Worm (Caenorhabditis elegans) whole organism, L4/young adult: ENCODE measurements around the gene Y102A11A.1.
"Not testable (repeated sequence)": the region's sequence is repeated elsewhere in the genome, so short reads cannot be mapped to it uniquely, and the experiment has no call there.

Experiments used
- W03F9.2 ChIP-seq: fragments of 150-350 bp; optimal IDR thresholded peaks from 2 replicates; lab custom pipeline; 2014; ENCODE audit warnings: missing biosample characterization, missing genetic modification characterization
- dao-5 ChIP-seq: sonication (generic microtip); optimal IDR thresholded peaks from 2 replicates; lab custom pipeline; 2016; ENCODE audit warnings: missing genotype, missing genetic modification characterization, moderate library complexity, missing compliant biosample characterization
- him-1 ChIP-seq: sonication (generic microtip); optimal IDR thresholded peaks from 2 replicates; lab custom pipeline; 2016; ENCODE audit warnings: missing genotype, missing genetic modification reagents, missing genetic modification characterization, missing compliant biosample characterization

The Y102A11A.1 gene

DNA sequence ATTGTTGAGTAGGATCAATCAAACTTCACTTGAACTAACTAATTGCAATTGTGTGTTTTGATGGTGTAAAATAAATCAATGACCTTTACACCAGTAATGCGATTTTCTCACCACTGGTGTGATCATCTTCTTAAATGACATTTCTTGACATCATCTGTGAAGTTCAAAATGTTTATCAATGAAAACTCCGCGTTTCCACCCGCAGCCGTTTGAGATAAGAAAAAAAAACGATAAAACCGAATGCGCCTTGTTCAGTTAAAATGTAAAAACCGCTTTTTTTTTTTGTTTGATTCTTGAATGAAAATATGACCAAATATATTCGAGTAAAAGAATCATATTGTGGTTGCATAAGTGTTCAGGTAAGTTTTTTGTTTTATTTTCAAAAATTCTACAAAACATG is at the start of gene Y102A11A.1:
Gene Y102A11A.1 (plus strand): TSS at position 223 of the 400 bp plus-strand sequence.
- TF ChIP-seq W03F9.2 (tag; lab: Kevin White, UChicago) = no peak
- TF ChIP-seq dao-5 = no peak
- TF ChIP-seq him-1 (tag; lab: Kevin White, UChicago) = no peak

- TF ChIP-seq him-1 (tag; lab: Kevin White, UChicago) (no peak), dao-5 (no peak), W03F9.2 (tag; lab: Kevin White, UChicago) (no peak)
These were observed 39.0 kb upstream of the Y102A11A.1 start, which contains the start of gene Y102A11A.9 for ce11 chrX:2012491-2013201. Gene Y102A11A.9 (plus strand): TSS chrX:2013151.

- TF ChIP-seq dao-5 = no peak
- TF ChIP-seq him-1 (tag; lab: Kevin White, UChicago) = no peak
- TF ChIP-seq W03F9.2 (tag; lab: Kevin White, UChicago) = no peak
These were observed 37.7 kb upstream of the Y102A11A.1 start for ce11 chrX:2013912-2014311.

DNA sequence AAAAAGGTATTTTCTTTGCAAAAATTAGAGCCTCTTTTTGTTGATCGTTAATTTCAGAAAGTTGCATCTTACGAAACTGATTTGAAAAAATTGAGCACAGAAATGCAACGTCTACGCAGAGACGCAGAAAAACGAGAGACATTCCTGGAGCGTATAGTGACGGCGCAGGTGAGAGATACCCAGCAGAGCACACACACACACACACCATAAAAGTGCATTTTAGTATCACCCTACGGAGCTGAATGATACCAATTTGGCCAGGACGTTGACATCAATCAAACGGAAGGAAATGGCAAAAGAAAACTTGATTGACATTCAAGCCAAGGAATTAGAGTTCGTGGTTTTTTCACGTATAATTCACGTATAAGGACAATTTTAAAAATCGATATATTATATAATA is 37.1 kb upstream of the Y102A11A.1 start:
- TF ChIP-seq W03F9.2 (tag; lab: Kevin White, UChicago) (no peak), him-1 (tag; lab: Kevin White, UChicago) (no peak), dao-5 (no peak)

- no peak for TF ChIP-seq dao-5
- no peak for TF ChIP-seq him-1 (tag; lab: Kevin White, UChicago)
- no peak for TF ChIP-seq W03F9.2 (tag; lab: Kevin White, UChicago)
These were observed 33.4 kb upstream of the Y102A11A.1 start for ce11 chrX:2018211-2018610.

DNA sequence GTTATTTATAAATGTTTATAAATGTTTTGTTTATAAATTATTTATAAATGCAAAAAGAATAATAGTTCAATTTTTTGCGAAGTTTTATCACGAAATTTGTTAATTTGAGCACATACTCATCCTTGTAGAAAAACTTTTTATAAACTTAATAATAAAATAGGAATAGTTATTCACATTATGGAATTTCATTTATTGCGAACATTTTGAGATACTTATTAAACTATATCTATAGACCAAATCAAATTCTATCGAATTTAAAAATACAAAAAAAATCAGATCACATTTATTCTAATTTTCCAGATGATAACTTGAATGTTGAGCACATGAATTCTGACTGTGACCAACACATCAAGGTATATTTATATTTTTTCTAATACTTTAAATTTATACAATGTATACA is 32.8 kb upstream of the Y102A11A.1 start, which contains the start of gene Y102A11A.3:
Gene Y102A11A.3 (plus strand): TSS at position 301 of the 400 bp plus-strand sequence.
- TF ChIP-seq W03F9.2 (tag; lab: Kevin White, UChicago) = no peak
- no peak for TF ChIP-seq him-1 (tag; lab: Kevin White, UChicago)
- no peak for TF ChIP-seq dao-5

DNA sequence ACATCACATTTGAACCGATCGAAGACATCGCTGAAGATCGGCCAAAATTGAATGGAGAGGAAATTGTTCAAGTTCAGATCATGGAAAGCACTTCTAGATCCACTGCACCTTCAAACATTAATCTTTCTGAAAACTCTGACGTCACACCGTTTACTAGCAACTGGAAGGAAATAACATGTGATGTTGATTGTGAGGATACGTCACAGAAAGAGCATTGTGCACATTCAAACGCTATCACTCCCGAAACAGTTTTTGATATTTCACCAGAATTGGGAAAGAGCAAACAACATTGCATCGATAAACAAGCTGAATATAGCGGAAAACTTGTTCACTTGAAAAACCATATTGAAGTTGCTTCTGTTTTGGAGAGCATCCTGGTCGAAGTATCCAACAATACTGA is 30.1 kb upstream of the Y102A11A.1 start:
- TF ChIP-seq him-1 (tag; lab: Kevin White, UChicago) = no peak
- TF ChIP-seq W03F9.2 (tag; lab: Kevin White, UChicago) = no peak
- TF ChIP-seq dao-5 = no peak

DNA sequence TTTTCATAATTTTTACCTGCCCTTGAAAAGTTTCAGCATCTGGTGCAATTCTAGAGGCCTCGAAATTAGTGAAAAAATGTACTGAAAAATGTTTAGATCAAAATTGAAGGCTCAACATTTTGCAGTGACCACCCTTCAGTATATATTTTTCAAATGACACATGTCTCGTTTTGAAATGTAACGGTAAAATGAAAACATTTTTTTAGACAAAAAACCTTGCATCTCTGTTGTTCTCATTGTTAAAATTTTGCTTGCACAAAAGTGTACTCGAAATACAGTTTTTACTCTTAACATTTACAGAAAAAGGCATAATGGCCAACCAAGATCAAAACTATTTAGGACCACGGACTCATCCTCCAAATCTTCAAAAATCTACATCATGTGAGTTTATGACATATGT is 25.3 kb upstream of the Y102A11A.1 start, which contains the start of gene Y102A11A.2:
Gene Y102A11A.2 (plus strand): TSS at position 301 of the 400 bp plus-strand sequence.
- not testable (repeated sequence) for TF ChIP-seq W03F9.2 (tag; lab: Kevin White, UChicago); dao-5; him-1 (tag; lab: Kevin White, UChicago)

DNA sequence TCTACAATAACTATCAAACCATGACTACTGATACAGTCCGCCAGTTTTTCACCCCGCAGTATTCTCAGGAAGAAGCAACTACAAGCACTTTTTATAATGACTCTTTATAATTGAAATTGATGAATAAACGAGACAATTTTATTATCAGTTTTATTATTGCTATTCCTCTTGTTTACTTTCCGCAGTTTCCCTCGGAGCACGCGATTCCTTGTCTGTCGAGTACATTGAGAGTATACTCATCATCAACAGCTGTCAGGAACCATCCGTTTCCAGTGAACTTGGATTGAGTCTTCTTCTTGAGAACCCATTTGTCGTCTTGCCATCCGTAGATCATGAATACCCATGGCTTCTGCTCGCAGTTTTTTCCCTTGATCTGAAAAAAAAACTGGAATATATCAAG is 20.8 kb upstream of the Y102A11A.1 start:
- no peak for TF ChIP-seq dao-5
- TF ChIP-seq him-1 (tag; lab: Kevin White, UChicago) = no peak
- no peak for TF ChIP-seq W03F9.2 (tag; lab: Kevin White, UChicago)

- TF ChIP-seq W03F9.2 (tag; lab: Kevin White, UChicago) (no peak), dao-5 (no peak), him-1 (tag; lab: Kevin White, UChicago) (no peak)
These were observed 20.2 kb upstream of the Y102A11A.1 start, which contains the start of gene Y102A11A.5 for ce11 chrX:2031414-2031813. Gene Y102A11A.5 (minus strand): TSS chrX:2031588.

DNA sequence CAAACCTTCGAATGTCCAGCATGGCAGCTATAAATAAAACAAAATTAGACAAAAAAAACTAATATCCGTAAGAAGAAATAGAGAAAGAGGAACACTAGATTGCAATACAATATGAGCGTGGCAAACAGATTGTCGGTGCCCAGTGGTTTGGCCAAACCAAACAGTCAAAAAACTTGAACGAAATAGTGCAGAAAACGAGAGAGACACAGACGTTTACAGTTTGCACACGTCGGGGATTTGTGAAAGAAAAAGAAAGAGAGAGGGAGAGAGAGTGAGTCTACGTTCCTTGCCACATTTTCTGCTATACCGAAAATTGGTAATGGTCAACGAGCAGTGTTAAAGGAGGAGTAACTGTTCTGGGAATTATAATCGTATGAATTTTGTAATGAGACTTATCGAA is 16.5 kb upstream of the Y102A11A.1 start, which contains the start of gene ergi-1:
Gene ergi-1 (minus strand): TSS at position 101 of the 400 bp plus-strand sequence.
- no peak for TF ChIP-seq dao-5
- no peak for TF ChIP-seq him-1 (tag; lab: Kevin White, UChicago)

ce11 chrX:2039358-2039757 is 12.3 kb upstream of the Y102A11A.1 start, which contains the start of gene smex-2:
Gene smex-2 (minus strand): TSS chrX:2039458.
- TF ChIP-seq him-1 (tag; lab: Kevin White, UChicago) (no peak), dao-5 (no peak), W03F9.2 (tag; lab: Kevin White, UChicago) (no peak)

- TF ChIP-seq dao-5 = no peak
- no peak for TF ChIP-seq him-1 (tag; lab: Kevin White, UChicago)
- no peak for TF ChIP-seq W03F9.2 (tag; lab: Kevin White, UChicago)
These were observed 10.7 kb upstream of the Y102A11A.1 start for ce11 chrX:2040877-2041276.

DNA sequence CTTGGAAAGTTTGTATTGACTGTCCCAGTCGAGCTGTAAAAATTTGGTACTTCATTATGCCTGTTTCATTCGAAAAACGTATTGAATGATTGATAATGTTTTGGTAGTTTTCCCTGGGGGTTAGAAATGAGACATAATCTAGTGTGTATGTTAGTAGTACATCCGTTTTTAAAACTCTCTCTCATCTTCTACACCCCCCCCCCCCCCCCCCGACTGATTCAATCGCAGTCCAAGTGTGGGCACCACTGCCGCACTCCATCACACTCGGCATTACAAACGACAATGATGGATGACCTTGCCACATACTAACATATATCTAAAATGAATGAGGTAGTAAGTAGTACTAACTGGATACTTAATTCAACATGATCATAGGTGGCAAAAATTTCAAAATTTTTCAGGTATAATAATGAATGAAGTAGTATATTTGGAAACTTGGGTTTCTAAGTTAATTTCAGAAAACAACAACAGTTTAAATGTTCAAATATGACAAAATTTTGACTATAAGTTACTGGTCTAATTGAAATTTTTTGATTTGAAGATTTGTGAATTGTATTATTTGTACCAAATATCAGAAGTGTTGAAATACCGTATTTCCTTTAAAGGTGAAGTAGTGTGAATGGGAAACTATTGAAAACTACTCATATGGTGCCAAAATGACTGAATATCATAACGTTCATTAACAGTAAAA is 10.0 kb upstream of the Y102A11A.1 start:
- TF ChIP-seq W03F9.2 (tag; lab: Kevin White, UChicago) = no peak
- no peak for TF ChIP-seq dao-5
- no peak for TF ChIP-seq him-1 (tag; lab: Kevin White, UChicago)
